Fruit fly (Drosophila melanogaster) whole organism, embryonic: Measurements from ENCODE around the gene RpL24-like.

Source experiments
- CG10431 ChIP-seq: fragments of 200-800 bp; sonication (Bioruptor generic); optimal IDR thresholded peaks from 3 replicates; lab custom pipeline; 2018; ENCODE audit warnings: missing biosample characterization, mild to moderate bottlenecking, missing genetic modification characterization
- CG12391 ChIP-seq: fragments of 200-800 bp; sonication (Bioruptor generic); optimal IDR thresholded peaks from 3 replicates; lab custom pipeline; 2018; ENCODE audit warnings: missing biosample characterization, mild to moderate bottlenecking, missing genetic modification characterization, moderate library complexity
- CG12659 ChIP-seq: fragments of 200-800 bp; sonication (Bioruptor generic); optimal IDR thresholded peaks from 3 replicates; lab custom pipeline; 2017; ENCODE audit warnings: mild to moderate bottlenecking, missing biosample characterization, missing genetic modification reagents, missing genetic modification characterization
- CG12769 ChIP-seq: fragments of 200-800 bp; sonication (Bioruptor generic); optimal IDR thresholded peaks from 2 replicates; lab custom pipeline; 2019; ENCODE audit warnings: missing biosample characterization, mild to moderate bottlenecking, missing genetic modification characterization, moderate library complexity
- CG12942 ChIP-seq: fragments of 200-800 bp; sonication (Bioruptor generic); optimal IDR thresholded peaks from 3 replicates; lab custom pipeline; 2016; ENCODE audit warnings: missing biosample characterization, missing genetic modification characterization
- CG14710 ChIP-seq: fragments of 200-800 bp; sonication (Bioruptor generic); optimal IDR thresholded peaks from 3 replicates; lab custom pipeline; 2019; ENCODE audit warnings: missing biosample characterization, mild to moderate bottlenecking, missing genetic modification characterization, moderate library complexity
- CG15011 ChIP-seq: fragments of 200-800 bp; sonication (Bioruptor generic); optimal IDR thresholded peaks from 3 replicates; lab custom pipeline; 2018; ENCODE audit warnings: missing biosample characterization, mild to moderate bottlenecking, missing genetic modification characterization
- CG15269 ChIP-seq: fragments of 200-800 bp; sonication (Bioruptor generic); optimal IDR thresholded peaks from 2 replicates; lab custom pipeline; 2018; ENCODE audit warnings: missing biosample characterization, mild to moderate bottlenecking, missing genetic modification characterization, moderate library complexity
- CG15601 ChIP-seq: fragments of 200-800 bp; sonication (Bioruptor generic); optimal IDR thresholded peaks from 3 replicates; lab custom pipeline; 2019; ENCODE audit warnings: missing biosample characterization, mild to moderate bottlenecking, missing genetic modification characterization, moderate library complexity
- CG17829 ChIP-seq: fragments of 200-800 bp; optimal IDR thresholded peaks from 2 replicates; lab custom pipeline; 2019; ENCODE audit warnings: missing biosample characterization, mild to moderate bottlenecking, missing genetic modification characterization, moderate library complexity
- CG1832 ChIP-seq: fragments of 200-800 bp; sonication (Bioruptor generic); optimal IDR thresholded peaks from 2 replicates; lab custom pipeline; 2017; ENCODE audit warnings: missing biosample characterization, mild to moderate bottlenecking, missing genetic modification characterization, inconsistent platforms
- CG2116 ChIP-seq: fragments of 200-800 bp; sonication (Bioruptor generic); optimal IDR thresholded peaks from 3 replicates; lab custom pipeline; 2018; ENCODE audit warnings: missing biosample characterization, mild to moderate bottlenecking, missing genetic modification characterization
- CG32532 ChIP-seq: fragments of 200-800 bp; sonication (Bioruptor generic); IDR thresholded peaks from 2 replicates; pipeline ENCODE4 v1.3.6; 2022; ENCODE audit warnings: missing biosample characterization, missing genetic modification characterization
- CG4328 ChIP-seq: fragments of 200-800 bp; sonication (Bioruptor generic); optimal IDR thresholded peaks from 3 replicates; lab custom pipeline; 2017; ENCODE audit warnings: missing biosample characterization, missing genetic modification reagents, missing genetic modification characterization
- CG4424 ChIP-seq: fragments of 200-800 bp; sonication (Bioruptor generic); optimal IDR thresholded peaks from 3 replicates; lab custom pipeline; 2016; ENCODE audit warnings: missing biosample characterization, missing genetic modification characterization
- CG6272 ChIP-seq: fragments of 200-800 bp; sonication (Bioruptor generic); IDR thresholded peaks from 2 replicates; pipeline ENCODE4 v1.3.6; 2022; ENCODE audit warnings: missing biosample characterization, missing genetic modification characterization
- CG6813 ChIP-seq: fragments of 200-800 bp; sonication (Bioruptor generic); optimal IDR thresholded peaks from 2 replicates; lab custom pipeline; 2017; ENCODE audit warnings: missing biosample characterization, missing genetic modification characterization, mild to moderate bottlenecking, moderate library complexity, missing genetic modification reagents
- CG8089 ChIP-seq: fragments of 200-800 bp; sonication (Bioruptor generic); optimal IDR thresholded peaks from 3 replicates; lab custom pipeline; 2016; ENCODE audit warnings: missing biosample characterization, missing genetic modification characterization
- CG9609 ChIP-seq: fragments of 200-800 bp; sonication (Bioruptor generic); optimal IDR thresholded peaks from 3 replicates; lab custom pipeline; 2016; ENCODE audit warnings: missing biosample characterization, missing genetic modification characterization
- CG9727 ChIP-seq: fragments of 200-800 bp; sonication (Bioruptor generic); optimal IDR thresholded peaks from 3 replicates; lab custom pipeline; 2017; ENCODE audit warnings: missing biosample characterization, mild to moderate bottlenecking, missing genetic modification characterization
- CTCF ChIP-seq: fragments of 200-800 bp; sonication (Bioruptor generic); optimal IDR thresholded peaks from 2 replicates; lab custom pipeline; 2017; ENCODE audit warnings: missing biosample characterization, mild to moderate bottlenecking, missing genetic modification characterization, moderate library complexity
- Deaf1 ChIP-seq: fragments of 200-800 bp; optimal IDR thresholded peaks from 3 replicates; lab custom pipeline; 2019; ENCODE audit warnings: missing biosample characterization, mild to moderate bottlenecking, missing genetic modification characterization, moderate library complexity
- Dek ChIP-seq: fragments of 200-800 bp; sonication (Bioruptor generic); optimal IDR thresholded peaks from 3 replicates; lab custom pipeline; 2019; ENCODE audit warnings: missing biosample characterization, mild to moderate bottlenecking, missing genetic modification characterization, moderate library complexity
- Dp ChIP-seq: fragments of 200-800 bp; sonication (Bioruptor generic); optimal IDR thresholded peaks from 2 replicates; lab custom pipeline; 2018; ENCODE audit warnings: missing biosample characterization, mild to moderate bottlenecking, missing genetic modification characterization, moderate library complexity
- H15 ChIP-seq: fragments of 200-800 bp; sonication (Bioruptor generic); IDR thresholded peaks from 3 replicates; pipeline ENCODE4 v1.3.6; 2022; ENCODE audit warnings: missing biosample characterization, missing genetic modification characterization
- Hmx ChIP-seq: fragments of 200-800 bp; sonication (Bioruptor generic); optimal IDR thresholded peaks from 2 replicates; lab custom pipeline; 2016; ENCODE audit warnings: missing biosample characterization, missing genetic modification characterization
- NK7.1 ChIP-seq: fragments of 200-800 bp; sonication (Bioruptor generic); optimal IDR thresholded peaks from 3 replicates; lab custom pipeline; 2016; ENCODE audit warnings: missing biosample characterization, missing genetic modification characterization
- Scr ChIP-seq: fragments of 200-800 bp; sonication (Bioruptor generic); IDR thresholded peaks from 2 replicates; pipeline ENCODE4 v1.3.6; 2022; ENCODE audit warnings: missing biosample characterization, missing genetic modification characterization; ENCODE audit not compliant: partially characterized antibody
- Ssrp ChIP-seq: fragments of 200-800 bp; sonication (Bioruptor generic); optimal IDR thresholded peaks from 2 replicates; lab custom pipeline; 2018; ENCODE audit warnings: missing biosample characterization, mild to moderate bottlenecking, missing genetic modification characterization, moderate library complexity
- aop ChIP-seq: fragments of 200-800 bp; sonication (Bioruptor generic); IDR thresholded peaks from 2 replicates; pipeline ENCODE4 v1.3.6; 2022; ENCODE audit warnings: missing biosample characterization, missing genetic modification characterization
- chif ChIP-seq, 2 experiments: fragments of 200-800 bp; sonication (Bioruptor generic); optimal IDR thresholded peaks; 3 replicates each; lab custom pipeline; 2016; ENCODE audit warnings: missing biosample characterization in 2 of 2, missing genetic modification characterization in 2 of 2
- crol ChIP-seq: fragments of 200-800 bp; sonication (Bioruptor generic); IDR thresholded peaks from 2 replicates; pipeline ENCODE4 v1.3.6; 2022; ENCODE audit warnings: missing biosample characterization, missing genetic modification characterization
- dimm ChIP-seq: fragments of 200-800 bp; sonication (Bioruptor generic); IDR thresholded peaks from 2 replicates; pipeline ENCODE4 v1.3.6; 2022; ENCODE audit warnings: missing biosample characterization, missing genetic modification characterization
- dm ChIP-seq: fragments of 200-800 bp; sonication (Bioruptor generic); optimal IDR thresholded peaks from 3 replicates; lab custom pipeline; 2016; ENCODE audit warnings: missing biosample characterization, missing genetic modification characterization
- en ChIP-seq: fragments of 200-800 bp; sonication (Bioruptor generic); optimal IDR thresholded peaks from 2 replicates; lab custom pipeline; 2016; ENCODE audit warnings: missing biosample characterization, missing genetic modification characterization
- gt ChIP-seq: fragments of 200-800 bp; sonication (Bioruptor generic); IDR thresholded peaks from 2 replicates; pipeline ENCODE4 v1.3.6; 2022; ENCODE audit warnings: missing biosample characterization, missing genetic modification characterization
- ind ChIP-seq: fragments of 200-800 bp; sonication (Bioruptor generic); optimal IDR thresholded peaks from 3 replicates; lab custom pipeline; 2016; ENCODE audit warnings: missing biosample characterization, missing genetic modification characterization
- jing ChIP-seq: fragments of 200-800 bp; sonication (Bioruptor generic); optimal IDR thresholded peaks from 2 replicates; lab custom pipeline; 2018; ENCODE audit warnings: missing biosample characterization, mild to moderate bottlenecking, missing genetic modification characterization
- ken ChIP-seq: fragments of 200-800 bp; sonication (Bioruptor generic); IDR thresholded peaks from 3 replicates; pipeline ENCODE4 v1.3.6; 2022; ENCODE audit warnings: missing biosample characterization, missing genetic modification characterization
- pan ChIP-seq, 4 experiments: fragments of >200 bp in 3 of 4; fragments of 200-800 bp in 1 of 4; sonication (Bioruptor generic) in 1 of 4; optimal IDR thresholded peaks in 3 of 4; IDR thresholded peaks in 1 of 4; 2 replicates each; pipeline versions ENCODE4 v1.3.6 to Lab custom; 2017 to 2022; ENCODE audit warnings: missing biosample characterization in 2 of 4, missing genetic modification characterization in 2 of 4, mixed read lengths in 1 of 4
- pho ChIP-seq: fragments of 200-800 bp; sonication (Bioruptor generic); optimal IDR thresholded peaks from 2 replicates; lab custom pipeline; 2016; ENCODE audit warnings: missing biosample characterization, missing genetic modification characterization
- prd ChIP-seq, 3 experiments: fragments of >200 bp in 2 of 3; fragments of 200-800 bp in 1 of 3; sonication (Bioruptor generic) in 1 of 3; optimal IDR thresholded peaks in 2 of 3; IDR thresholded peaks in 1 of 3; 2 replicates in 2 of 3; 3 replicates in 1 of 3; pipeline versions ENCODE4 v1.3.6 to Lab custom; 2017 to 2022; ENCODE audit warnings: missing biosample characterization in 1 of 3, missing genetic modification characterization in 1 of 3
- salm ChIP-seq: fragments of 200-800 bp; sonication (Bioruptor generic); optimal IDR thresholded peaks from 2 replicates; lab custom pipeline; 2018; ENCODE audit warnings: missing biosample characterization, mild to moderate bottlenecking, missing genetic modification characterization
- scrt ChIP-seq: fragments of 200-800 bp; sonication (Bioruptor generic); optimal IDR thresholded peaks from 2 replicates; lab custom pipeline; 2018; ENCODE audit warnings: missing biosample characterization, mild to moderate bottlenecking, missing genetic modification characterization, moderate library complexity
- shn ChIP-seq: fragments of 200-800 bp; sonication (Bioruptor generic); optimal IDR thresholded peaks from 3 replicates; lab custom pipeline; 2016; ENCODE audit warnings: missing biosample characterization, missing genetic modification characterization
- sim ChIP-seq: fragments of 200-800 bp; sonication (Bioruptor generic); IDR thresholded peaks from 2 replicates; pipeline ENCODE4 v1.3.6; 2022; ENCODE audit warnings: missing biosample characterization, missing genetic modification characterization
- trh ChIP-seq: fragments of 200-800 bp; sonication (Bioruptor generic); optimal IDR thresholded peaks from 2 replicates; lab custom pipeline; 2016; ENCODE audit warnings: missing biosample characterization, missing genetic modification characterization
- unc-4 ChIP-seq: fragments of 200-800 bp; sonication (Bioruptor generic); IDR thresholded peaks from 2 replicates; pipeline ENCODE4 v1.3.6; 2022; ENCODE audit warnings: missing biosample characterization, missing genetic modification characterization; ENCODE audit not compliant: partially characterized antibody
- zen ChIP-seq: fragments of 200-800 bp; sonication (Bioruptor generic); optimal IDR thresholded peaks from 3 replicates; lab custom pipeline; 2018; ENCODE audit warnings: missing biosample characterization, mild to moderate bottlenecking, missing genetic modification characterization, moderate library complexity

RpL24-like gene

DNA sequence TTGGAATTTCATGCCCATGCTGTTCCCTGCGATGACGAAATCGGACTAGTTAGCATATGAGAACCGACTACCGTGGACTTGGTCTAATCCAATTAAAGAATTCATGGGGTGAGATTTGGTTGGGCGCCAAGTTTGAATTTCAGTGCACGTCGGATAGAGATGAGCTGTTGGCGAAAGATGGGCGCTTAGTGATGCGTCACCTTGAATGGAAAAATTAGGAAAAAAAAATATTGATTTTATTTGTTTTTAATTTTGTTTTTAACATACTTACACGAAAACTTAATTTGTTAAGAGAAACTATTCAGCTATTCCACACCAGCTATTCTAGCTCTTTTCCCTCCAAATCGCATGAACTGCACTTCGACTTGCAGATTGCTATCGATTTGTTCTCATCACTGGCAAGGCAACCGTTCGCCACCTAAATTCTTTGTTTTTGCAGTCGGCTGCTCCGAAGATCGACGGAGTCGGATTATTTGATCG lies 9.7 kb downstream of the RpL24-like start, which contains the start of the genes ninaG and Sptz (continued):
- TF ChIP-seq gt (GFP tag; lab: Robert Waterston, UW) (peak; percentile 87), ind (GFP tag; lab: Kevin White, UChicago) (peak; percentile 96), CG4424 (GFP tag; lab: Kevin White, UChicago) (peak; percentile 95), trh (peak; percentile 90), CG15011 (GFP tag; lab: Kevin White, UChicago) (peak; percentile 75), CTCF (no peak), CG10431 (GFP tag; lab: Kevin White, UChicago) (no peak), unc-4 (GFP tag; lab: Robert Waterston, UW) (peak; percentile 61; the same call in 1 of the 2 replicates), ken (GFP tag; lab: Robert Waterston, UW) (peak; percentile 96), salm (tag; lab: Kevin White, UChicago) (peak; percentile 62), CG12391 (tag; lab: Kevin White, UChicago) (peak; percentile 95), en (GFP tag; lab: Kevin White, UChicago) (peak; percentile 80), CG17829 (peak; percentile 91), Dp (GFP tag; lab: Kevin White, UChicago) (peak; percentile 78), crol (GFP tag; lab: Robert Waterston, UW) (peak; percentile 50; the same call in 1 of the 2 replicates), CG9609 (GFP tag; lab: Kevin White, UChicago) (peak; percentile 95), CG12769 (tag; lab: Kevin White, UChicago) (no peak), prd (optimal IDR thresholded peaks at IDR 0.05; lab: Kevin White, UChicago) (no peak), prd (GFP tag; IDR thresholded peaks at IDR 0.05; lab: Robert Waterston, UW) (peak; percentile 99), CG6813 (GFP tag; lab: Kevin White, UChicago) (peak; percentile 69), CG15269 (tag; lab: Kevin White, UChicago) (peak; percentile 87), pho (peak; percentile 96), CG1832 (GFP tag; lab: Kevin White, UChicago) (no peak), CG12659 (GFP tag; lab: Kevin White, UChicago) (peak; percentile 92), aop (GFP tag; lab: Robert Waterston, UW) (peak; percentile 78; the same call in 1 of the 2 replicates), scrt (GFP tag; lab: Kevin White, UChicago) (no peak), sim (GFP tag; lab: Robert Waterston, UW) (peak; percentile 80), CG4328 (peak; percentile 64), CG6272 (peak; percentile 97), zen (tag; lab: Kevin White, UChicago) (peak; percentile 94), Ssrp (peak; percentile 94), Dek (tag; lab: Kevin White, UChicago) (peak; percentile 90), Deaf1 (tag; lab: Kevin White, UChicago) (peak; percentile 82), CG15601 (peak; percentile 86), Scr (GFP tag; lab: Robert Waterston, UW) (peak; percentile 64), CG8089 (GFP tag; lab: Kevin White, UChicago) (peak; percentile 90), CG2116 (peak; percentile 95), CG12942 (GFP tag; lab: Kevin White, UChicago) (peak; percentile 94), pan (optimal IDR thresholded peaks at IDR 0.05; lab: Kevin White, UChicago) (no peak), pan (GFP tag; optimal IDR thresholded peaks at IDR 0.05 in 1 of 2, IDR thresholded peaks at IDR 0.05 in 1 of 2) (peak in 1 of 2 experiments; percentile 95), Hmx (GFP tag; lab: Kevin White, UChicago) (peak; percentile 87), CG9727 (GFP tag; lab: Kevin White, UChicago) (peak; percentile 94), CG32532 (peak; percentile 95), chif (GFP tag; optimal IDR thresholded peaks at IDR 0.05; lab: Kevin White, UChicago) (peak; percentile 95 to 96), jing (GFP tag; lab: Kevin White, UChicago) (peak; percentile 82), dm (GFP tag; lab: Kevin White, UChicago) (peak; percentile 88), dimm (GFP tag; lab: Robert Waterston, UW) (peak; percentile 83), NK7.1 (GFP tag; lab: Kevin White, UChicago) (peak; percentile 70), CG14710 (tag; lab: Kevin White, UChicago) (peak; percentile 93), shn (GFP tag; lab: Kevin White, UChicago) (peak; percentile 94), H15 (GFP tag; lab: Robert Waterston, UW) (peak; percentile 95)
